Worm (Caenorhabditis elegans): ENCODE results near the gene K09E4.3.

ce11 chrII:14143838-14144268 is 17.1 kb upstream of the K09E4.3 start, which contains the start of gene W03H9.2:
- no peak for TF ChIP-seq set-16 (GFP tag; IDR thresholded peaks at IDR 0.05)
- no peak for TF ChIP-seq jun-1 (tag; optimal IDR thresholded peaks at IDR 0.05)
- no peak for TF ChIP-seq lin-39 (tag; optimal IDR thresholded peaks at IDR 0.05)
- peak; percentile 18 for TF ChIP-seq lin-13 (GFP tag; optimal IDR thresholded peaks at IDR 0.05)
- no peak for TF ChIP-seq nhr-76 (tag; optimal IDR thresholded peaks at IDR 0.05)
